Worm (Caenorhabditis elegans) whole organism, mixed stage, embryonic: ENCODE results near the gene T04C12.11.

Experiments used
- M03D4.4 ChIP-seq: sonication (generic microtip); optimal IDR thresholded peaks from 2 replicates; lab custom pipeline; 2017; ENCODE audit warnings: mild to moderate bottlenecking, missing genetic modification characterization, missing compliant biosample characterization
- bed-3 ChIP-seq: fragments of 200-800 bp; sonication (Bioruptor generic); optimal IDR thresholded peaks from 3 replicates; lab custom pipeline; 2018; ENCODE audit warnings: mild to moderate bottlenecking, missing genetic modification characterization, moderate library complexity, missing compliant biosample characterization
- blmp-1 ChIP-seq: fragments of 150-350 bp; optimal IDR thresholded peaks from 2 replicates; lab custom pipeline; 2014; ENCODE audit warnings: missing biosample characterization, missing genetic modification characterization
- ceh-39 ChIP-seq: fragments of 150-350 bp; optimal IDR thresholded peaks from 2 replicates; lab custom pipeline; 2014; ENCODE audit warnings: missing biosample characterization, missing genetic modification characterization
- ceh-43 ChIP-seq: fragments of 200-800 bp; sonication (Bioruptor generic); optimal IDR thresholded peaks from 2 replicates; lab custom pipeline; 2018; ENCODE audit warnings: mild to moderate bottlenecking, missing genetic modification characterization, moderate library complexity, missing compliant biosample characterization
- ceh-83 ChIP-seq: fragments of 200-800 bp; sonication (Bioruptor generic); optimal IDR thresholded peaks from 2 replicates; lab custom pipeline; 2018; ENCODE audit warnings: mild to moderate bottlenecking, missing genetic modification characterization, missing compliant biosample characterization
- ces-1 ChIP-seq: fragments of 150-350 bp; optimal IDR thresholded peaks from 2 replicates; lab custom pipeline; 2014; ENCODE audit warnings: missing biosample characterization, missing genetic modification reagents, missing genetic modification characterization
- cnd-1 ChIP-seq: fragments of 200-800 bp; sonication (Bioruptor generic); optimal IDR thresholded peaks from 2 replicates; lab custom pipeline; 2018; ENCODE audit warnings: mild to moderate bottlenecking, missing genetic modification characterization, missing compliant biosample characterization
- drap-1 ChIP-seq: fragments of 200-800 bp; sonication (Bioruptor generic); optimal IDR thresholded peaks from 3 replicates; lab custom pipeline; 2018; ENCODE audit warnings: mild to moderate bottlenecking, missing genetic modification characterization, missing compliant biosample characterization
- elt-1 ChIP-seq: sonication (generic microtip); optimal IDR thresholded peaks from 2 replicates; lab custom pipeline; 2017; ENCODE audit warnings: missing genetic modification characterization, mild to moderate bottlenecking, missing compliant biosample characterization, antibody characterized with exemption, moderate library complexity, borderline replicate concordance; ENCODE audit not compliant: insufficient read depth
- elt-3 ChIP-seq: fragments of 150-350 bp; optimal IDR thresholded peaks from 2 replicates; lab custom pipeline; 2014; ENCODE audit warnings: missing biosample characterization, missing genetic modification characterization
- flh-1 ChIP-seq: fragments of 200-800 bp; sonication (Bioruptor generic); optimal IDR thresholded peaks from 2 replicates; lab custom pipeline; 2018; ENCODE audit warnings: mild to moderate bottlenecking, missing genetic modification characterization, moderate library complexity, missing compliant biosample characterization
- ham-2 ChIP-seq: fragments of 200-800 bp; sonication (Bioruptor generic); optimal IDR thresholded peaks from 2 replicates; lab custom pipeline; 2018; ENCODE audit warnings: mild to moderate bottlenecking, missing genetic modification characterization, missing compliant biosample characterization
- hlh-1 ChIP-seq: fragments of 150-350 bp; optimal IDR thresholded peaks from 2 replicates; lab custom pipeline; 2014; ENCODE audit warnings: missing biosample characterization, missing genetic modification reagents, missing genetic modification characterization
- lin-13 ChIP-seq: fragments of 150-350 bp; optimal IDR thresholded peaks from 2 replicates; lab custom pipeline; 2014; ENCODE audit warnings: missing biosample characterization, missing genetic modification characterization
- lin-32 ChIP-seq: fragments of 200-800 bp; sonication (Bioruptor generic); optimal IDR thresholded peaks from 2 replicates; lab custom pipeline; 2018; ENCODE audit warnings: mild to moderate bottlenecking, missing genetic modification characterization, missing compliant biosample characterization
- lsy-2 ChIP-seq: fragments of 150-350 bp; optimal IDR thresholded peaks from 2 replicates; lab custom pipeline; 2014; ENCODE audit warnings: missing biosample characterization, missing genetic modification characterization
- mab-5 ChIP-seq: fragments of 150-350 bp; optimal IDR thresholded peaks from 2 replicates; lab custom pipeline; 2014; ENCODE audit warnings: missing biosample characterization, missing genetic modification characterization
- mep-1 ChIP-seq: fragments of 150-350 bp; optimal IDR thresholded peaks from 2 replicates; lab custom pipeline; 2017; ENCODE audit warnings: missing biosample characterization, missing genetic modification reagents, missing genetic modification characterization, inconsistent platforms
- mls-2 ChIP-seq: sonication (generic microtip); optimal IDR thresholded peaks from 2 replicates; lab custom pipeline; 2016; ENCODE audit warnings: mild to moderate bottlenecking, missing genetic modification characterization, moderate library complexity, missing compliant biosample characterization
- nhr-12 ChIP-seq: fragments of 150-350 bp; optimal IDR thresholded peaks from 2 replicates; lab custom pipeline; 2014; ENCODE audit warnings: missing biosample characterization, missing genetic modification characterization
- nhr-2 ChIP-seq: fragments of 150-350 bp; optimal IDR thresholded peaks from 2 replicates; lab custom pipeline; 2014; ENCODE audit warnings: missing biosample characterization, missing genetic modification characterization
- nhr-237 ChIP-seq: fragments of 150-350 bp; optimal IDR thresholded peaks from 2 replicates; lab custom pipeline; 2014; ENCODE audit warnings: missing biosample characterization, missing genetic modification characterization
- nhr-28 ChIP-seq: fragments of 150-350 bp; optimal IDR thresholded peaks from 2 replicates; lab custom pipeline; 2014; ENCODE audit warnings: missing biosample characterization, missing genetic modification characterization
- nhr-76 ChIP-seq: sonication (generic microtip); optimal IDR thresholded peaks from 2 replicates; lab custom pipeline; 2017; ENCODE audit warnings: missing biosample characterization, missing genetic modification characterization
- pha-4 ChIP-seq: fragments of 150-350 bp; optimal IDR thresholded peaks from 2 replicates; lab custom pipeline; 2018; ENCODE audit warnings: missing biosample characterization, missing genetic modification reagents, missing genetic modification characterization
- sem-2 ChIP-seq: fragments of 200-800 bp; sonication (Bioruptor generic); optimal IDR thresholded peaks from 2 replicates; lab custom pipeline; 2018; ENCODE audit warnings: mild to moderate bottlenecking, missing genetic modification characterization, missing compliant biosample characterization
- snpc-4 ChIP-seq: fragments of 150-350 bp; optimal IDR thresholded peaks from 2 replicates; lab custom pipeline; 2014; ENCODE audit warnings: missing biosample characterization, missing genetic modification characterization
- sptf-1 ChIP-seq: sonication (generic microtip); optimal IDR thresholded peaks from 2 replicates; lab custom pipeline; 2017; ENCODE audit warnings: mild to moderate bottlenecking, missing genetic modification characterization, moderate library complexity, missing compliant biosample characterization
- tbx-8 ChIP-seq: fragments of 200-800 bp; sonication (Bioruptor generic); optimal IDR thresholded peaks from 2 replicates; lab custom pipeline; 2018; ENCODE audit warnings: mild to moderate bottlenecking, missing genetic modification characterization, moderate library complexity, missing compliant biosample characterization
- unc-120 ChIP-seq: sonication (generic microtip); optimal IDR thresholded peaks from 2 replicates; lab custom pipeline; 2017; ENCODE audit warnings: missing genetic modification characterization, missing compliant biosample characterization; ENCODE audit not compliant: poor library complexity, severe bottlenecking
- unc-39 ChIP-seq: fragments of 150-350 bp; optimal IDR thresholded peaks from 2 replicates; lab custom pipeline; 2014; ENCODE audit warnings: missing biosample characterization, missing genetic modification characterization
- unc-62 ChIP-seq: fragments of 150-350 bp; optimal IDR thresholded peaks from 2 replicates; lab custom pipeline; 2014; ENCODE audit warnings: missing biosample characterization, missing genetic modification reagents, missing genetic modification characterization
- zip-8 ChIP-seq: fragments of 150-350 bp; optimal IDR thresholded peaks from 2 replicates; lab custom pipeline; 2014; ENCODE audit warnings: missing biosample characterization, missing genetic modification characterization
- ztf-11 ChIP-seq: fragments of 150-350 bp; optimal IDR thresholded peaks from 2 replicates; lab custom pipeline; 2014; ENCODE audit warnings: missing biosample characterization, missing genetic modification characterization

T04C12.11 gene

ce11 chrV:11093163-11094091 lies 33.3 kb upstream of the T04C12.11 start, which contains the start of gene lact-8:
lact-8 (minus strand) TSS chrV:11093607.
- TF ChIP-seq elt-1 (peak; percentile 90), unc-39 (no peak)

DNA sequence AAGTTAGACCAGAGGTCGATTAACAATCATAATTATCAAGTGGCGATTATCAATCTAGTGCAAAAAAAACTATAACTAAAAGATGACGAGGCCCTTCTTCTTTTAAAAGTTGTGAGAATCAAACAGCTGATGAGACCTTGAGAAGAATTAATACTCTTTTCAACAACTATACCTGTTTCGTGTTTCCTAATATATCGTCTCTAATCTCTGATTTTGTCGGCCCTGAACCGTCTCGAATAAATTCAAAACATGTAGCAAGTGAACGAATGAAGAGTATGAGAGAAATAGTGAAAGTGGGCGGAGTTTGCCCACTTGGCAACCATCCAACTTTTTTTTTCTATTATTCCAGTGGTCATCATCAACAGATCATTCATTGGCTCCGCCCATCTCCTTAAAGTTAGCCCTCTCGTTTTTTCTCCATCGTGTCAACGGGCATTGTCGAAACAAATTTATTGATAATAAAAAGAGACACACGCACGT lies 27.5 kb upstream of the T04C12.11 start, which contains the start of gene Y42A5A.1:
Gene Y42A5A.1 (plus strand): TSS at position 430 of the 480 bp plus-strand sequence.
- TF ChIP-seq cnd-1 (no peak), zip-8 (no peak), nhr-237 (tag; lab: Kevin White, UChicago) (no peak), drap-1 (GFP tag; lab: Kevin White, UChicago) (no peak), sptf-1 (tag; lab: Kevin White, UChicago) (no peak), elt-3 (no peak), ztf-11 (tag; lab: Kevin White, UChicago) (no peak), unc-120 (tag; lab: Kevin White, UChicago) (no peak), flh-1 (no peak)

- TF ChIP-seq tbx-8 (GFP tag; lab: Kevin White, UChicago) = no peak
- no peak for TF ChIP-seq nhr-12 (tag; lab: Kevin White, UChicago)
- TF ChIP-seq ceh-39 (tag; lab: Kevin White, UChicago) = no peak
- TF ChIP-seq unc-62 = no peak
- TF ChIP-seq nhr-76 (tag; lab: Kevin White, UChicago) = no peak
- TF ChIP-seq elt-3 = no peak
- TF ChIP-seq sem-2 (GFP tag; lab: Kevin White, UChicago) = no peak
- TF ChIP-seq sptf-1 (tag; lab: Kevin White, UChicago) = no peak
- no peak for TF ChIP-seq lin-32 (GFP tag; lab: Kevin White, UChicago)
- no peak for TF ChIP-seq mep-1 (tag; lab: Kevin White, UChicago)
These were observed 27.0 kb upstream of the T04C12.11 start for ce11 chrV:11087119-11087518.

DNA sequence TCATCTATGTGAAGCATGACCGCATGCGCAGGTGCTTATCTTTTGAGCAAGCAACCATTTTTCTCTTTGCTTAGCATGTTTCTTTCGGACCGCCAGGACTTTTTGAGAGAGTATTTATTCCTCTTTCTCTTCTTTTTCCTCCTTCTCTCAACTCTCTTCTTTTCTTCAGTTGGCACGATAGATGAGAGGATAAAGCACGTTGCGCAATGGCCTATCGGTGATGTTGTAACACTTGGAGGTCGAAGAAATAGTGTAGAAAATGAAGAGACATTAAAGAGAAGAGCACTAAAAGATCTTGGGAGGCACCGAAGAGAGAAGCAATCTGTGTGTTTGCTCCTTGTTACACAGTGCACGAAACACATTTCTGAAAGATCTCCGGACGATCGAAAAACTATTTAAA lies 23.6 kb upstream of the T04C12.11 start:
- TF ChIP-seq hlh-1 (peak; percentile 85), nhr-237 (tag; lab: Kevin White, UChicago) (peak; percentile 75), nhr-28 (tag; lab: Kevin White, UChicago) (no peak), zip-8 (peak; percentile 95), lin-32 (GFP tag; lab: Kevin White, UChicago) (no peak), sem-2 (GFP tag; lab: Kevin White, UChicago) (no peak), elt-1 (peak; percentile 24), mab-5 (tag; lab: Kevin White, UChicago) (peak; percentile 74), bed-3 (no peak), blmp-1 (tag; lab: Kevin White, UChicago) (no peak), ceh-43 (GFP tag; lab: Kevin White, UChicago) (no peak), nhr-76 (tag; lab: Kevin White, UChicago) (no peak), ham-2 (GFP tag; lab: Kevin White, UChicago) (peak; percentile 21), elt-3 (no peak), nhr-2 (tag; lab: Kevin White, UChicago) (no peak), flh-1 (no peak), unc-62 (peak; percentile 70), lin-13 (no peak), sptf-1 (tag; lab: Kevin White, UChicago) (no peak), M03D4.4 (tag; lab: Kevin White, UChicago) (no peak), ztf-11 (tag; lab: Kevin White, UChicago) (no peak), ceh-39 (tag; lab: Kevin White, UChicago) (peak; percentile 26), ces-1 (no peak), snpc-4 (no peak), drap-1 (GFP tag; lab: Kevin White, UChicago) (no peak), pha-4 (no peak), ceh-83 (no peak), mep-1 (tag; lab: Kevin White, UChicago) (no peak), cnd-1 (no peak), tbx-8 (GFP tag; lab: Kevin White, UChicago) (no peak), nhr-12 (tag; lab: Kevin White, UChicago) (no peak), unc-120 (tag; lab: Kevin White, UChicago) (peak; percentile 90), lsy-2 (tag; lab: Kevin White, UChicago) (no peak), mls-2 (tag; lab: Kevin White, UChicago) (no peak), unc-39 (no peak)
